Fruit fly (Drosophila melanogaster): ENCODE measurements around the gene PlexB.

The PlexB gene

dm6 chr4:43179-43935, at the start of gene PlexB:
PlexB (minus strand) TSS chr4:43778.
- TF ChIP-seq CG8478 (optimal IDR thresholded peaks at IDR 0.05) (no peak), EcR (GFP tag; optimal IDR thresholded peaks at IDR 0.05) (no peak), pan (optimal IDR thresholded peaks at IDR 0.05) (no peak), psq (optimal IDR thresholded peaks at IDR 0.05) (no peak), usp (GFP tag; optimal IDR thresholded peaks at IDR 0.05) (no peak), Dll (optimal IDR thresholded peaks at IDR 0.05) (no peak)

- TF ChIP-seq EcR (GFP tag; optimal IDR thresholded peaks at IDR 0.05) (no peak), pan (optimal IDR thresholded peaks at IDR 0.05) (no peak), Dll (optimal IDR thresholded peaks at IDR 0.05) (no peak), CG8478 (optimal IDR thresholded peaks at IDR 0.05) (no peak), psq (optimal IDR thresholded peaks at IDR 0.05) (no peak), usp (GFP tag; optimal IDR thresholded peaks at IDR 0.05) (no peak)
Measured at dm6 chr4:92000-92399, 48.4 kb upstream of the PlexB start.

dm6 chr4:89709-90108, 46.1 kb upstream of the PlexB start:
- no peak for TF ChIP-seq Dll (optimal IDR thresholded peaks at IDR 0.05)
- no peak for TF ChIP-seq EcR (GFP tag; optimal IDR thresholded peaks at IDR 0.05)
- TF ChIP-seq usp (GFP tag; optimal IDR thresholded peaks at IDR 0.05), result no peak
- TF ChIP-seq psq (optimal IDR thresholded peaks at IDR 0.05), result no peak
- no peak for TF ChIP-seq pan (optimal IDR thresholded peaks at IDR 0.05)
- no peak for TF ChIP-seq CG8478 (optimal IDR thresholded peaks at IDR 0.05)

- no peak for TF ChIP-seq CG8478 (optimal IDR thresholded peaks at IDR 0.05)
Measured at dm6 chr4:87278-87677, 43.7 kb upstream of the PlexB start.

DNA sequence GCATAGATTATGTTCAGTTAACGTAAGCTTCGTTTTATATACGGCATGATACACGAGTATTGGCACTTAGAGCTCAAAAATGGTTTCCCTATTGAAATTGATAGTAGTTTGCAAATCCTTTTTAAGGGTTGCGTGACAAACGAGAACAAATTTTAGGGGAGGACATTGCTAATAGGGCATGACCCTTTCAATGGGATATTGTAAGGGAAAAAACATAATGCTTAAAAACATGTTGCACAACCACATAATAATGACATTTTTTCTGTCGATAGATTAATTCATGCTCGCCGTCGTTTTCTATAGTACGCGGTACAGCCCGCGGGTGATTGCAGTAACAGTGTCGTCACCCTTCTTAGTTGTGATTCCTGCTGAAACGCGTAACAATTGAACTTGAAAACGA, 41.3 kb upstream of the PlexB start:
- no peak for TF ChIP-seq psq (optimal IDR thresholded peaks at IDR 0.05)
- TF ChIP-seq pan (optimal IDR thresholded peaks at IDR 0.05), result no peak
- no peak for TF ChIP-seq Dll (optimal IDR thresholded peaks at IDR 0.05)
- no peak for TF ChIP-seq EcR (GFP tag; optimal IDR thresholded peaks at IDR 0.05)
- no peak for TF ChIP-seq CG8478 (optimal IDR thresholded peaks at IDR 0.05)
- no peak for TF ChIP-seq usp (GFP tag; optimal IDR thresholded peaks at IDR 0.05)

DNA sequence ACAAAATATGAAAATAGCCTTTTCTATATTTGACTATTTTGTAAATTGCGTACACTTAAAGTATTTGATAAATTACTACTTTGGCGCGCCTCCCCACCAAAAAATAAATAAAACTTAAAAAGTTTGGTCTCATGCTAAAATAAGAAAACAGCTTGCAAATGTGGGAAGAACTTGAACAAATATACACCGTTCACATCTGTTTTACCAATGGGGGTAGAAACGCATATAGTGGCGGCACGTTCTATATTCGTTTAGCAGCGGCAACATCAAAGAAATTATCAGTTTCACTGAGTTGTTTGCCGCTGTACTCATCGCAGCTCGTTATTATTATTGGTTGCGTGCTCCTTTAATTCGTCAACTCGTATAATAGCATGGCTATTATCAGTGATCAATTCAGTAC, 32.6 kb upstream of the PlexB start:
- no peak for TF ChIP-seq CG8478 (optimal IDR thresholded peaks at IDR 0.05)
- no peak for TF ChIP-seq usp (GFP tag; optimal IDR thresholded peaks at IDR 0.05)
- no peak for TF ChIP-seq Dll (optimal IDR thresholded peaks at IDR 0.05)
- TF ChIP-seq psq (optimal IDR thresholded peaks at IDR 0.05), result no peak
- no peak for TF ChIP-seq EcR (GFP tag; optimal IDR thresholded peaks at IDR 0.05)
- TF ChIP-seq pan (optimal IDR thresholded peaks at IDR 0.05), result no peak

- no peak for TF ChIP-seq pan (optimal IDR thresholded peaks at IDR 0.05)
- TF ChIP-seq usp (GFP tag; optimal IDR thresholded peaks at IDR 0.05), result no peak
- no peak for TF ChIP-seq psq (optimal IDR thresholded peaks at IDR 0.05)
- no peak for TF ChIP-seq Dll (optimal IDR thresholded peaks at IDR 0.05)
- no peak for TF ChIP-seq EcR (GFP tag; optimal IDR thresholded peaks at IDR 0.05)
- no peak for TF ChIP-seq CG8478 (optimal IDR thresholded peaks at IDR 0.05)
Measured at dm6 chr4:70127-70904, 26.7 kb upstream of the PlexB start.

- TF ChIP-seq pan (optimal IDR thresholded peaks at IDR 0.05) (no peak), psq (optimal IDR thresholded peaks at IDR 0.05) (no peak), CG8478 (optimal IDR thresholded peaks at IDR 0.05) (no peak), usp (GFP tag; optimal IDR thresholded peaks at IDR 0.05) (no peak), EcR (GFP tag; optimal IDR thresholded peaks at IDR 0.05) (no peak), Dll (optimal IDR thresholded peaks at IDR 0.05) (no peak)
Measured at dm6 chr4:68949-69742, 25.6 kb upstream of the PlexB start, which contains the start of gene pan. pan (plus strand) TSS chr4:69326.

- TF ChIP-seq Dll (optimal IDR thresholded peaks at IDR 0.05) (no peak), EcR (GFP tag; optimal IDR thresholded peaks at IDR 0.05) (no peak)
Measured at dm6 chr4:68184-68948, 24.8 kb upstream of the PlexB start.

- TF ChIP-seq Dll (optimal IDR thresholded peaks at IDR 0.05) (no peak), usp (GFP tag; optimal IDR thresholded peaks at IDR 0.05) (no peak), EcR (GFP tag; optimal IDR thresholded peaks at IDR 0.05) (no peak), pan (optimal IDR thresholded peaks at IDR 0.05) (no peak), CG8478 (optimal IDR thresholded peaks at IDR 0.05) (no peak), psq (optimal IDR thresholded peaks at IDR 0.05) (no peak)
Measured at dm6 chr4:67063-67684, 23.6 kb upstream of the PlexB start, which contains the start of gene RpS3A. RpS3A (minus strand) TSS chr4:67207.

dm6 chr4:63307-63706, 19.7 kb upstream of the PlexB start:
- TF ChIP-seq EcR (GFP tag; optimal IDR thresholded peaks at IDR 0.05), result no peak
- TF ChIP-seq psq (optimal IDR thresholded peaks at IDR 0.05), result no peak

All from whole organism.